Fruit fly (Drosophila melanogaster) whole organism, embryonic: ENCODE results near the gene gpp.
A peak's percentile ranks its signal among the peaks of the same experiment; 100 is the strongest.

Experiments used
- Blimp-1 ChIP-seq: fragments of 200-800 bp; sonication (Bioruptor generic); optimal IDR thresholded peaks from 3 replicates; lab custom pipeline; 2018; ENCODE audit warnings: missing biosample characterization, missing genetic modification characterization, mild to moderate bottlenecking, moderate library complexity, missing genetic modification reagents
- CG10543 ChIP-seq: fragments of 200-800 bp; sonication (Bioruptor generic); optimal IDR thresholded peaks from 3 replicates; lab custom pipeline; 2017; ENCODE audit warnings: missing biosample characterization, mild to moderate bottlenecking, missing genetic modification characterization, moderate library complexity
- CG11695 ChIP-seq: fragments of 200-800 bp; sonication (Bioruptor generic); IDR thresholded peaks from 3 replicates; pipeline ENCODE4 v1.3.6; 2022; ENCODE audit warnings: missing biosample characterization, missing genetic modification characterization
- CG12155 ChIP-seq: fragments of 200-800 bp; sonication (Bioruptor generic); optimal IDR thresholded peaks from 3 replicates; lab custom pipeline; 2016; ENCODE audit warnings: missing biosample characterization, missing genetic modification characterization
- CG1233 ChIP-seq: fragments of 200-800 bp; sonication (Bioruptor generic); optimal IDR thresholded peaks from 4 replicates; lab custom pipeline; 2018; ENCODE audit warnings: missing biosample characterization, mild to moderate bottlenecking, missing genetic modification characterization
- CG12769 ChIP-seq: fragments of 200-800 bp; sonication (Bioruptor generic); optimal IDR thresholded peaks from 2 replicates; lab custom pipeline; 2019; ENCODE audit warnings: missing biosample characterization, mild to moderate bottlenecking, missing genetic modification characterization, moderate library complexity
- CG13287 ChIP-seq: fragments of 200-800 bp; sonication (Bioruptor generic); IDR thresholded peaks from 2 replicates; pipeline ENCODE4 v1.3.6; 2022; ENCODE audit warnings: missing biosample characterization, missing genetic modification characterization; ENCODE audit not compliant: partially characterized antibody
- CG13624 ChIP-seq: fragments of 200-800 bp; sonication (Bioruptor generic); optimal IDR thresholded peaks from 2 replicates; lab custom pipeline; 2016; ENCODE audit warnings: missing biosample characterization, missing genetic modification characterization
- CG17385 ChIP-seq: fragments of 200-800 bp; sonication (Bioruptor generic); optimal IDR thresholded peaks from 3 replicates; lab custom pipeline; 2018; ENCODE audit warnings: missing biosample characterization, mild to moderate bottlenecking, missing genetic modification characterization
- CG3163 ChIP-seq: fragments of 200-800 bp; sonication (Bioruptor generic); optimal IDR thresholded peaks from 3 replicates; lab custom pipeline; 2016; ENCODE audit warnings: missing biosample characterization, missing genetic modification characterization
- CG3838 ChIP-seq: fragments of 200-800 bp; sonication (Bioruptor generic); optimal IDR thresholded peaks from 3 replicates; lab custom pipeline; 2016; ENCODE audit warnings: missing biosample characterization, missing genetic modification characterization
- CG3995 ChIP-seq: fragments of 200-800 bp; sonication (Bioruptor generic); optimal IDR thresholded peaks from 3 replicates; lab custom pipeline; 2016; ENCODE audit warnings: missing biosample characterization, missing genetic modification characterization
- CG4282 ChIP-seq: fragments of 200-800 bp; sonication (Bioruptor generic); optimal IDR thresholded peaks from 2 replicates; lab custom pipeline; 2016; ENCODE audit warnings: missing biosample characterization, missing genetic modification characterization
- CG6175 ChIP-seq: fragments of 200-800 bp; sonication (Bioruptor generic); IDR thresholded peaks from 3 replicates; pipeline ENCODE4 v1.3.6; 2022; ENCODE audit warnings: missing biosample characterization, missing genetic modification characterization
- CG7372 ChIP-seq: fragments of 200-800 bp; sonication (Bioruptor generic); IDR thresholded peaks from 2 replicates; pipeline ENCODE4 v1.3.6; 2022; ENCODE audit warnings: missing biosample characterization, missing genetic modification characterization
- CG9932 ChIP-seq: fragments of 200-800 bp; sonication (Bioruptor generic); IDR thresholded peaks from 2 replicates; pipeline ENCODE4 v1.3.6; 2022; ENCODE audit warnings: missing biosample characterization, missing genetic modification characterization
- CTCF ChIP-seq: fragments of 200-800 bp; sonication (Bioruptor generic); optimal IDR thresholded peaks from 2 replicates; lab custom pipeline; 2017; ENCODE audit warnings: missing biosample characterization, mild to moderate bottlenecking, missing genetic modification characterization, moderate library complexity
- Deaf1 ChIP-seq: fragments of 200-800 bp; optimal IDR thresholded peaks from 3 replicates; lab custom pipeline; 2019; ENCODE audit warnings: missing biosample characterization, mild to moderate bottlenecking, missing genetic modification characterization, moderate library complexity
- Dfd ChIP-seq, 2 experiments: fragments of >200 bp; optimal IDR thresholded peaks; 2 replicates each; lab custom pipeline; 2017; ENCODE audit warnings: missing biosample characterization in 2 of 2, missing genetic modification characterization in 2 of 2
- Dref ChIP-seq: fragments of 200-800 bp; sonication (Bioruptor generic); IDR thresholded peaks from 2 replicates; pipeline ENCODE4 v1.3.6; 2022; ENCODE audit warnings: missing biosample characterization, missing genetic modification characterization
- Eip74EF ChIP-seq, 2 experiments: fragments of 200-800 bp in 1 of 2; fragments of >200 bp in 1 of 2; sonication (Bioruptor generic) in 1 of 2; optimal IDR thresholded peaks; 2 replicates each; lab custom pipeline; 2017 to 2019; ENCODE audit warnings: missing biosample characterization in 2 of 2, missing genetic modification characterization in 2 of 2, mild to moderate bottlenecking in 1 of 2, moderate library complexity in 1 of 2
- Hr78 ChIP-seq, 2 experiments: fragments of 200-800 bp in 1 of 2; fragments of >200 bp in 1 of 2; sonication (Bioruptor generic) in 1 of 2; optimal IDR thresholded peaks; 2 replicates each; lab custom pipeline; 2017 to 2019; ENCODE audit warnings: missing biosample characterization in 2 of 2, missing genetic modification characterization in 2 of 2, mild to moderate bottlenecking in 1 of 2, moderate library complexity in 1 of 2
- NK7.1 ChIP-seq: fragments of 200-800 bp; sonication (Bioruptor generic); optimal IDR thresholded peaks from 3 replicates; lab custom pipeline; 2016; ENCODE audit warnings: missing biosample characterization, missing genetic modification characterization
- Nf-YB ChIP-seq: fragments of 200-800 bp; sonication (Bioruptor generic); optimal IDR thresholded peaks from 3 replicates; lab custom pipeline; 2019; ENCODE audit warnings: missing biosample characterization, mild to moderate bottlenecking, missing genetic modification characterization, moderate library complexity
- Oli ChIP-seq: fragments of 200-800 bp; sonication (Bioruptor generic); optimal IDR thresholded peaks from 2 replicates; lab custom pipeline; 2018; ENCODE audit warnings: missing biosample characterization, mild to moderate bottlenecking, missing genetic modification characterization, moderate library complexity
- Six4 ChIP-seq: fragments of 200-800 bp; sonication (Bioruptor generic); optimal IDR thresholded peaks from 2 replicates; lab custom pipeline; 2016; ENCODE audit warnings: missing biosample characterization, missing genetic modification characterization
- Spps ChIP-seq: fragments of 200-800 bp; sonication (Bioruptor generic); optimal IDR thresholded peaks from 2 replicates; lab custom pipeline; 2018; ENCODE audit warnings: missing biosample characterization, mild to moderate bottlenecking, missing genetic modification characterization
- Trl ChIP-seq, 3 experiments: fragments of >200 bp in 2 of 3; fragments of 200-800 bp in 1 of 3; sonication (Bioruptor generic) in 1 of 3; optimal IDR thresholded peaks; 2 replicates in 1 of 3; 3 replicates in 2 of 3; lab custom pipeline; 2016 to 2017; ENCODE audit warnings: missing biosample characterization in 1 of 3, missing genetic modification characterization in 1 of 3
- abd-A ChIP-seq: fragments of 200-800 bp; sonication (Bioruptor generic); optimal IDR thresholded peaks from 3 replicates; lab custom pipeline; 2019; ENCODE audit warnings: missing biosample characterization, mild to moderate bottlenecking, missing genetic modification characterization, moderate library complexity
- cad ChIP-seq: fragments of >200 bp; optimal IDR thresholded peaks from 2 replicates; lab custom pipeline; 2017; ENCODE audit warnings: missing biosample characterization, missing genetic modification characterization
- cg ChIP-seq: fragments of 200-800 bp; sonication (Bioruptor generic); optimal IDR thresholded peaks from 3 replicates; lab custom pipeline; 2019; ENCODE audit warnings: missing biosample characterization, mild to moderate bottlenecking, missing genetic modification characterization, moderate library complexity
- chinmo ChIP-seq: fragments of 200-800 bp; sonication (Bioruptor generic); IDR thresholded peaks from 4 replicates; pipeline ENCODE4 v1.3.6; 2022; ENCODE audit warnings: missing biosample characterization, missing genetic modification characterization; ENCODE audit not compliant: partially characterized antibody
- crol ChIP-seq: fragments of 200-800 bp; sonication (Bioruptor generic); IDR thresholded peaks from 2 replicates; pipeline ENCODE4 v1.3.6; 2022; ENCODE audit warnings: missing biosample characterization, missing genetic modification characterization
- her ChIP-seq: fragments of 200-800 bp; sonication (Bioruptor generic); optimal IDR thresholded peaks from 2 replicates; lab custom pipeline; 2016; ENCODE audit warnings: missing biosample characterization, missing genetic modification characterization
- jigr1 ChIP-seq: fragments of 200-800 bp; sonication (Bioruptor generic); IDR thresholded peaks from 3 replicates; pipeline ENCODE4 v1.3.6; 2022; ENCODE audit warnings: missing biosample characterization, missing genetic modification characterization
- kah ChIP-seq: fragments of 200-800 bp; sonication (Bioruptor generic); optimal IDR thresholded peaks from 2 replicates; lab custom pipeline; 2018; ENCODE audit warnings: missing biosample characterization, mild to moderate bottlenecking, missing genetic modification characterization
- mirr ChIP-seq: fragments of 200-800 bp; sonication (Bioruptor generic); optimal IDR thresholded peaks from 3 replicates; lab custom pipeline; 2018; ENCODE audit warnings: missing biosample characterization, mild to moderate bottlenecking, missing genetic modification characterization
- nau ChIP-seq: fragments of 200-800 bp; sonication (Bioruptor generic); optimal IDR thresholded peaks from 3 replicates; lab custom pipeline; 2017; ENCODE audit warnings: missing biosample characterization, mild to moderate bottlenecking, missing genetic modification characterization, missing genetic modification reagents
- nerfin-1 ChIP-seq: fragments of 200-800 bp; sonication (Bioruptor generic); optimal IDR thresholded peaks from 3 replicates; lab custom pipeline; 2019; ENCODE audit warnings: missing biosample characterization, mild to moderate bottlenecking, missing genetic modification characterization, moderate library complexity
- sens ChIP-seq: fragments of 200-800 bp; sonication (Bioruptor generic); peaks from one replicate; lab custom pipeline; 2016; ENCODE audit warnings: missing biosample characterization, missing genetic modification characterization
- sr ChIP-seq: fragments of 200-800 bp; sonication (Bioruptor generic); IDR thresholded peaks from 3 replicates; pipeline ENCODE4 v1.3.6; 2022; ENCODE audit warnings: missing biosample characterization, missing genetic modification characterization

gpp gene

dm6 chr3R:6468351-6468685, 61.7 kb downstream of the gpp start, which contains the start of gene Neurochondrin:
Gene Neurochondrin, plus strand, starts transcription at chr3R:6468437.
- TF ChIP-seq CG13624 (GFP tag; lab: Kevin White, UChicago) (no peak), nau (peak; percentile 74), CG12155 (GFP tag; lab: Kevin White, UChicago) (no peak), CG12769 (tag; lab: Kevin White, UChicago) (peak; percentile 93)

- TF ChIP-seq cad (GFP tag; lab: Kevin White, UChicago) (peak; percentile 62), Six4 (GFP tag; lab: Kevin White, UChicago) (no peak), Deaf1 (peak; percentile 42), NK7.1 (GFP tag; lab: Kevin White, UChicago) (no peak), jigr1 (GFP tag; lab: Robert Waterston, UW) (no peak), abd-A (tag; lab: Kevin White, UChicago) (peak; percentile 34), Nf-YB (no peak), Hr78 (GFP tag; optimal IDR thresholded peaks at IDR 0.05; lab: Kevin White, UChicago) (peak in 1 of 2 experiments; percentile 74), chinmo (peak; percentile 38; the same call in 2 of the 4 replicates), Spps (tag; lab: Kevin White, UChicago) (no peak), CG11695 (GFP tag; lab: Robert Waterston, UW) (no peak), mirr (GFP tag; lab: Kevin White, UChicago) (no peak), Eip74EF (GFP tag; optimal IDR thresholded peaks at IDR 0.05; lab: Kevin White, UChicago) (peak in 1 of 2 experiments; percentile 85), CG13287 (peak; percentile 15; the same call in 1 of the 2 replicates), Blimp-1 (GFP tag; lab: Kevin White, UChicago) (peak; percentile 55), CTCF (peak; percentile 62), CG1233 (GFP tag; lab: Kevin White, UChicago) (no peak), Trl (optimal IDR thresholded peaks at IDR 0.05; lab: Kevin White, UChicago) (peak; percentile 57 to 63), Trl (GFP tag; optimal IDR thresholded peaks at IDR 0.05; lab: Kevin White, UChicago) (no peak), CG3163 (GFP tag; lab: Kevin White, UChicago) (peak; percentile 76)
These were observed 67.8 kb downstream of the gpp start for dm6 chr3R:6474430-6474829.

DNA sequence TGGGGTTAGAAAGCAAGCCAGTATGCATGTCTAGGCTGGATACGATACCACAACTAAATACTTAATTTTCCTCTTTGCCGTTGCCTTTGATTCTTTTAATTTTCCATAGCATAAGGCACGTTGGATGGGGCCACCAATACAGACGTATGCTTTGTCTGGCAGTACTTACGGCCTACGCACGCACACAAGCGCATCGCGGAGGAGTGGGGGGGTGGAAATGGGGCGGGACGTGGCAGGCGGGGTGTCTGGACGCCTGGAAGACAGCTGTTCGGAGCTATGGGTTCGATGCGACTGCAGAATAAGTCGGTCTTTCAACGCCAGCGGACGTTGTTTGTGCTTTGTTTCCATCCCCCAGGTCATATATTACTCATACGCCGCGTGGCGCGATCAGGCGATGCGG, 69.8 kb downstream of the gpp start:
- TF ChIP-seq crol (GFP tag; lab: Robert Waterston, UW), result peak; percentile 46; the same call in 1 of the 2 replicates
- no peak for TF ChIP-seq Oli (tag; lab: Kevin White, UChicago)
- peak; percentile 8 for TF ChIP-seq nau
- TF ChIP-seq CG10543 (GFP tag; lab: Kevin White, UChicago), result peak; percentile 14
- TF ChIP-seq CG7372 (GFP tag; lab: Robert Waterston, UW), result 0 out of 2 replicates have a peak, but pooled peaks have one; percentile 13
- TF ChIP-seq CG6175 (GFP tag; lab: Robert Waterston, UW), result 0 out of 3 replicates have a peak, but pooled peaks have one; percentile 12
- peak; percentile 14 for TF ChIP-seq cg (GFP tag; lab: Kevin White, UChicago)
- peak; percentile 69 for TF ChIP-seq sr (GFP tag; lab: Robert Waterston, UW)
- peak; percentile 58 for TF ChIP-seq CG12769 (tag; lab: Kevin White, UChicago)
- no peak for TF ChIP-seq nerfin-1
- TF ChIP-seq CG3995 (GFP tag; lab: Kevin White, UChicago), result no peak

dm6 chr3R:6477877-6478361, 71.3 kb downstream of the gpp start, which contains the start of gene CG15186:
Gene CG15186, plus strand, starts transcription at chr3R:6478311.
- TF ChIP-seq chinmo, result 0 out of 4 replicates have a peak, but pooled peaks have one; percentile 42
- TF ChIP-seq CG3838 (GFP tag; lab: Kevin White, UChicago), result no peak
- peak; percentile 64 for TF ChIP-seq abd-A (tag; lab: Kevin White, UChicago)
- TF ChIP-seq her (GFP tag; lab: Kevin White, UChicago), result no peak
- no peak for TF ChIP-seq Dfd (GFP tag; optimal IDR thresholded peaks at IDR 0.05; lab: Kevin White, UChicago)
- 0 out of 2 replicates have a peak, but pooled peaks have one; percentile 17 for TF ChIP-seq CG9932 (GFP tag; lab: Robert Waterston, UW)
- peak; percentile 3 for TF ChIP-seq Deaf1
- TF ChIP-seq CG10543 (GFP tag; lab: Kevin White, UChicago), result peak; percentile 65
- peak; percentile 31; the same call in 1 of the 2 replicates for TF ChIP-seq Dref
- TF ChIP-seq Trl (optimal IDR thresholded peaks at IDR 0.05; lab: Kevin White, UChicago), result no peak
- no peak for TF ChIP-seq Trl (GFP tag; optimal IDR thresholded peaks at IDR 0.05; lab: Kevin White, UChicago)
- TF ChIP-seq sens (GFP tag; lab: Kevin White, UChicago), result peak; percentile 13
- no peak for TF ChIP-seq kah (GFP tag; lab: Kevin White, UChicago)
- TF ChIP-seq CG17385 (GFP tag; lab: Kevin White, UChicago), result no peak
- TF ChIP-seq CG4282 (GFP tag; lab: Kevin White, UChicago), result no peak
